Worm (Caenorhabditis elegans): ENCODE measurements around the gene pqn-74.

- no peak for TF ChIP-seq egl-13 (tag; optimal IDR thresholded peaks at IDR 0.05)
- TF ChIP-seq skn-1 (tag; optimal IDR thresholded peaks at IDR 0.05): no peak
- TF ChIP-seq blmp-1 (tag; optimal IDR thresholded peaks at IDR 0.05): no peak
- TF ChIP-seq lin-39 (tag; optimal IDR thresholded peaks at IDR 0.05): no peak
- no peak for TF ChIP-seq pqm-1 (tag; optimal IDR thresholded peaks at IDR 0.05)
- no peak for TF ChIP-seq nhr-77 (tag; optimal IDR thresholded peaks at IDR 0.05)
- no peak for TF ChIP-seq elt-3 (tag; optimal IDR thresholded peaks at IDR 0.05)
- no peak for TF ChIP-seq ama-1 (optimal IDR thresholded peaks at IDR 0.05)
- no peak for TF ChIP-seq aly-2 (tag; optimal IDR thresholded peaks at IDR 0.05)
- TF ChIP-seq fkh-4 (tag; optimal IDR thresholded peaks at IDR 0.05; ENCODE audit: borderline replicate concordance): no peak
Measured at ce11 chrIV:13331285-13331684, at the start of gene pqn-74.

Measured in whole organism, L1 larva.